Worm (Caenorhabditis elegans): ENCODE results near the gene R02E4.3.

DNA sequence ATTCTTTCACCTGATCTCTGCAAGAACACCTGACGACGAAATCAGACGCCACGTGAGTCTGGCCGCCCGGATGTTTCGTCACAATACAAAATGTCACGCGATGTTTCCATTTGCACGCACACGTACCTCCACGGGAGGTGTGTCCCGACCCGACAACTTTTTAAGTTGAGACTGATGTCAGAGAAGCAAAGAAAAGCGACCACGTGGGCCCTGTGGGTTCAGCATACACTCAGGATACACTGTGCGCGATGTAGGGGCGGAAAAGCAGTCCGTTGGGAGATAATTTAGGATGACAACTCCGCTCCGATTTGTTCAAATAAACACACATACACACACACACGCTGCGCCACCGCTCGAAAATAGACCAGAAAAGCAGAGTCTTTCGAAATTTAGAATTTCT, 40.3 kb upstream of the R02E4.3 start:
- TF ChIP-seq aly-2 (tag; optimal IDR thresholded peaks at IDR 0.05) (no peak), nhr-25 (tag; optimal IDR thresholded peaks at IDR 0.05) (peak; percentile 85), unc-62 (GFP tag; optimal IDR thresholded peaks at IDR 0.05) (no peak), elt-2 (tag; optimal IDR thresholded peaks at IDR 0.05) (peak; percentile 55)

Data from whole organism, L3 larva.